Worm (Caenorhabditis elegans) whole organism, mixed stage, embryonic: ENCODE results near the gene K09F5.4.

Experiments
- M03D4.4 ChIP-seq: sonication (generic microtip); optimal IDR thresholded peaks from 2 replicates; lab custom pipeline; 2017; ENCODE audit warnings: mild to moderate bottlenecking, missing genetic modification characterization, missing compliant biosample characterization
- bed-3 ChIP-seq: fragments of 200-800 bp; sonication (Bioruptor generic); optimal IDR thresholded peaks from 3 replicates; lab custom pipeline; 2018; ENCODE audit warnings: mild to moderate bottlenecking, missing genetic modification characterization, moderate library complexity, missing compliant biosample characterization
- blmp-1 ChIP-seq: fragments of 150-350 bp; optimal IDR thresholded peaks from 2 replicates; lab custom pipeline; 2014; ENCODE audit warnings: missing biosample characterization, missing genetic modification characterization
- ceh-39 ChIP-seq: fragments of 150-350 bp; optimal IDR thresholded peaks from 2 replicates; lab custom pipeline; 2014; ENCODE audit warnings: missing biosample characterization, missing genetic modification characterization
- ceh-43 ChIP-seq: fragments of 200-800 bp; sonication (Bioruptor generic); optimal IDR thresholded peaks from 2 replicates; lab custom pipeline; 2018; ENCODE audit warnings: mild to moderate bottlenecking, missing genetic modification characterization, moderate library complexity, missing compliant biosample characterization
- ceh-83 ChIP-seq: fragments of 200-800 bp; sonication (Bioruptor generic); optimal IDR thresholded peaks from 2 replicates; lab custom pipeline; 2018; ENCODE audit warnings: mild to moderate bottlenecking, missing genetic modification characterization, missing compliant biosample characterization
- ces-1 ChIP-seq: fragments of 150-350 bp; optimal IDR thresholded peaks from 2 replicates; lab custom pipeline; 2014; ENCODE audit warnings: missing biosample characterization, missing genetic modification reagents, missing genetic modification characterization
- cnd-1 ChIP-seq: fragments of 200-800 bp; sonication (Bioruptor generic); optimal IDR thresholded peaks from 2 replicates; lab custom pipeline; 2018; ENCODE audit warnings: mild to moderate bottlenecking, missing genetic modification characterization, missing compliant biosample characterization
- drap-1 ChIP-seq: fragments of 200-800 bp; sonication (Bioruptor generic); optimal IDR thresholded peaks from 3 replicates; lab custom pipeline; 2018; ENCODE audit warnings: mild to moderate bottlenecking, missing genetic modification characterization, missing compliant biosample characterization
- elt-1 ChIP-seq: sonication (generic microtip); optimal IDR thresholded peaks from 2 replicates; lab custom pipeline; 2017; ENCODE audit warnings: missing genetic modification characterization, mild to moderate bottlenecking, missing compliant biosample characterization, antibody characterized with exemption, moderate library complexity, borderline replicate concordance; ENCODE audit not compliant: insufficient read depth
- elt-3 ChIP-seq: fragments of 150-350 bp; optimal IDR thresholded peaks from 2 replicates; lab custom pipeline; 2014; ENCODE audit warnings: missing biosample characterization, missing genetic modification characterization
- flh-1 ChIP-seq: fragments of 200-800 bp; sonication (Bioruptor generic); optimal IDR thresholded peaks from 2 replicates; lab custom pipeline; 2018; ENCODE audit warnings: mild to moderate bottlenecking, missing genetic modification characterization, moderate library complexity, missing compliant biosample characterization
- ham-2 ChIP-seq: fragments of 200-800 bp; sonication (Bioruptor generic); optimal IDR thresholded peaks from 2 replicates; lab custom pipeline; 2018; ENCODE audit warnings: mild to moderate bottlenecking, missing genetic modification characterization, missing compliant biosample characterization
- hlh-1 ChIP-seq: fragments of 150-350 bp; optimal IDR thresholded peaks from 2 replicates; lab custom pipeline; 2014; ENCODE audit warnings: missing biosample characterization, missing genetic modification reagents, missing genetic modification characterization
- lin-13 ChIP-seq: fragments of 150-350 bp; optimal IDR thresholded peaks from 2 replicates; lab custom pipeline; 2014; ENCODE audit warnings: missing biosample characterization, missing genetic modification characterization
- lin-32 ChIP-seq: fragments of 200-800 bp; sonication (Bioruptor generic); optimal IDR thresholded peaks from 2 replicates; lab custom pipeline; 2018; ENCODE audit warnings: mild to moderate bottlenecking, missing genetic modification characterization, missing compliant biosample characterization
- lsy-2 ChIP-seq: fragments of 150-350 bp; optimal IDR thresholded peaks from 2 replicates; lab custom pipeline; 2014; ENCODE audit warnings: missing biosample characterization, missing genetic modification characterization
- mab-5 ChIP-seq: fragments of 150-350 bp; optimal IDR thresholded peaks from 2 replicates; lab custom pipeline; 2014; ENCODE audit warnings: missing biosample characterization, missing genetic modification characterization
- mep-1 ChIP-seq: fragments of 150-350 bp; optimal IDR thresholded peaks from 2 replicates; lab custom pipeline; 2017; ENCODE audit warnings: missing biosample characterization, missing genetic modification reagents, missing genetic modification characterization, inconsistent platforms
- mls-2 ChIP-seq: sonication (generic microtip); optimal IDR thresholded peaks from 2 replicates; lab custom pipeline; 2016; ENCODE audit warnings: mild to moderate bottlenecking, missing genetic modification characterization, moderate library complexity, missing compliant biosample characterization
- nhr-12 ChIP-seq: fragments of 150-350 bp; optimal IDR thresholded peaks from 2 replicates; lab custom pipeline; 2014; ENCODE audit warnings: missing biosample characterization, missing genetic modification characterization
- nhr-2 ChIP-seq: fragments of 150-350 bp; optimal IDR thresholded peaks from 2 replicates; lab custom pipeline; 2014; ENCODE audit warnings: missing biosample characterization, missing genetic modification characterization
- nhr-237 ChIP-seq: fragments of 150-350 bp; optimal IDR thresholded peaks from 2 replicates; lab custom pipeline; 2014; ENCODE audit warnings: missing biosample characterization, missing genetic modification characterization
- nhr-28 ChIP-seq: fragments of 150-350 bp; optimal IDR thresholded peaks from 2 replicates; lab custom pipeline; 2014; ENCODE audit warnings: missing biosample characterization, missing genetic modification characterization
- nhr-76 ChIP-seq: sonication (generic microtip); optimal IDR thresholded peaks from 2 replicates; lab custom pipeline; 2017; ENCODE audit warnings: missing biosample characterization, missing genetic modification characterization
- pha-4 ChIP-seq: fragments of 150-350 bp; optimal IDR thresholded peaks from 2 replicates; lab custom pipeline; 2018; ENCODE audit warnings: missing biosample characterization, missing genetic modification reagents, missing genetic modification characterization
- sem-2 ChIP-seq: fragments of 200-800 bp; sonication (Bioruptor generic); optimal IDR thresholded peaks from 2 replicates; lab custom pipeline; 2018; ENCODE audit warnings: mild to moderate bottlenecking, missing genetic modification characterization, missing compliant biosample characterization
- snpc-4 ChIP-seq: fragments of 150-350 bp; optimal IDR thresholded peaks from 2 replicates; lab custom pipeline; 2014; ENCODE audit warnings: missing biosample characterization, missing genetic modification characterization
- sptf-1 ChIP-seq: sonication (generic microtip); optimal IDR thresholded peaks from 2 replicates; lab custom pipeline; 2017; ENCODE audit warnings: mild to moderate bottlenecking, missing genetic modification characterization, moderate library complexity, missing compliant biosample characterization
- tbx-8 ChIP-seq: fragments of 200-800 bp; sonication (Bioruptor generic); optimal IDR thresholded peaks from 2 replicates; lab custom pipeline; 2018; ENCODE audit warnings: mild to moderate bottlenecking, missing genetic modification characterization, moderate library complexity, missing compliant biosample characterization
- unc-120 ChIP-seq: sonication (generic microtip); optimal IDR thresholded peaks from 2 replicates; lab custom pipeline; 2017; ENCODE audit warnings: missing genetic modification characterization, missing compliant biosample characterization; ENCODE audit not compliant: poor library complexity, severe bottlenecking
- unc-39 ChIP-seq: fragments of 150-350 bp; optimal IDR thresholded peaks from 2 replicates; lab custom pipeline; 2014; ENCODE audit warnings: missing biosample characterization, missing genetic modification characterization
- unc-62 ChIP-seq: fragments of 150-350 bp; optimal IDR thresholded peaks from 2 replicates; lab custom pipeline; 2014; ENCODE audit warnings: missing biosample characterization, missing genetic modification reagents, missing genetic modification characterization
- zip-8 ChIP-seq: fragments of 150-350 bp; optimal IDR thresholded peaks from 2 replicates; lab custom pipeline; 2014; ENCODE audit warnings: missing biosample characterization, missing genetic modification characterization
- ztf-11 ChIP-seq: fragments of 150-350 bp; optimal IDR thresholded peaks from 2 replicates; lab custom pipeline; 2014; ENCODE audit warnings: missing biosample characterization, missing genetic modification characterization

The K09F5.4 gene

ce11 chrX:7715463-7715862 lies 4.9 kb upstream of the K09F5.4 start:
- TF ChIP-seq ces-1 (no peak), nhr-76 (tag; lab: Kevin White, UChicago) (no peak), ceh-83 (GFP tag; lab: Kevin White, UChicago) (no peak), unc-120 (tag; lab: Kevin White, UChicago) (peak; percentile 69), elt-3 (no peak), nhr-2 (tag; lab: Kevin White, UChicago) (no peak), hlh-1 (peak; percentile 82), pha-4 (tag; lab: Kevin White, UChicago) (no peak), mab-5 (tag; lab: Kevin White, UChicago) (peak; percentile 22), lin-32 (no peak), M03D4.4 (no peak), unc-39 (no peak), ztf-11 (tag; lab: Kevin White, UChicago) (no peak), bed-3 (no peak), unc-62 (GFP tag; lab: Kevin White, UChicago) (peak; percentile 91)

- TF ChIP-seq ceh-43 (GFP tag; lab: Kevin White, UChicago) (peak; percentile 10), nhr-12 (no peak), mab-5 (tag; lab: Kevin White, UChicago) (no peak), ces-1 (peak; percentile 99), elt-3 (no peak), sem-2 (no peak), lsy-2 (tag; lab: Kevin White, UChicago) (no peak), unc-62 (GFP tag; lab: Kevin White, UChicago) (no peak), flh-1 (no peak), cnd-1 (tag; lab: Kevin White, UChicago) (peak; percentile 88), drap-1 (peak; percentile 5), tbx-8 (GFP tag; lab: Kevin White, UChicago) (no peak), lin-13 (tag; lab: Kevin White, UChicago) (no peak), hlh-1 (peak; percentile 59), elt-1 (tag; lab: Kevin White, UChicago) (no peak), ztf-11 (tag; lab: Kevin White, UChicago) (peak; percentile 30), mep-1 (tag; lab: Kevin White, UChicago) (peak; percentile 29), nhr-237 (tag; lab: Kevin White, UChicago) (no peak), ceh-39 (tag; lab: Kevin White, UChicago) (no peak), zip-8 (tag; lab: Kevin White, UChicago) (no peak), nhr-76 (tag; lab: Kevin White, UChicago) (no peak), mls-2 (tag; lab: Kevin White, UChicago) (peak; percentile 83), blmp-1 (no peak), ham-2 (peak; percentile 63), pha-4 (tag; lab: Kevin White, UChicago) (no peak), lin-32 (peak; percentile 66)
Observed at ce11 chrX:7712887-7713286, 2.3 kb upstream of the K09F5.4 start.

- TF ChIP-seq unc-62 (GFP tag; lab: Kevin White, UChicago): no peak
- no peak for TF ChIP-seq lsy-2 (tag; lab: Kevin White, UChicago)
- peak; percentile 84 for TF ChIP-seq sptf-1 (tag; lab: Kevin White, UChicago)
- no peak for TF ChIP-seq drap-1
- no peak for TF ChIP-seq ceh-43 (GFP tag; lab: Kevin White, UChicago)
- peak; percentile 4 for TF ChIP-seq ces-1
Observed at ce11 chrX:7710187-7710586, 356 bp downstream of the K09F5.4 start.

- TF ChIP-seq nhr-28: no peak
- no peak for TF ChIP-seq sem-2
- TF ChIP-seq M03D4.4: no peak
- no peak for TF ChIP-seq nhr-2 (tag; lab: Kevin White, UChicago)
- TF ChIP-seq mep-1 (tag; lab: Kevin White, UChicago): no peak
Observed at ce11 chrX:7707031-7707430, 3.5 kb downstream of the K09F5.4 start, which contains the start of gene kvs-1. TSS of gene kvs-1 (minus strand) at chrX:7707131.

ce11 chrX:7703863-7704262 lies 6.7 kb downstream of the K09F5.4 start:
- TF ChIP-seq nhr-237 (tag; lab: Kevin White, UChicago): no peak
- no peak for TF ChIP-seq bed-3
- no peak for TF ChIP-seq M03D4.4
- no peak for TF ChIP-seq nhr-12
- no peak for TF ChIP-seq ces-1
- TF ChIP-seq mep-1 (tag; lab: Kevin White, UChicago): no peak
- no peak for TF ChIP-seq ceh-83 (GFP tag; lab: Kevin White, UChicago)
- no peak for TF ChIP-seq nhr-2 (tag; lab: Kevin White, UChicago)
- no peak for TF ChIP-seq blmp-1
- TF ChIP-seq unc-39: no peak
- no peak for TF ChIP-seq cnd-1 (tag; lab: Kevin White, UChicago)
- TF ChIP-seq ztf-11 (tag; lab: Kevin White, UChicago): no peak
- no peak for TF ChIP-seq sptf-1 (tag; lab: Kevin White, UChicago)
- no peak for TF ChIP-seq mab-5 (tag; lab: Kevin White, UChicago)
- no peak for TF ChIP-seq elt-3
- TF ChIP-seq snpc-4 (tag; lab: Kevin White, UChicago): no peak
